Worm (Caenorhabditis elegans) whole organism, mixed stage, embryonic: ENCODE results near the gene C18E9.2.

ENCODE experiments used
- M03D4.4 ChIP-seq: sonication (generic microtip); optimal IDR thresholded peaks from 2 replicates; lab custom pipeline; 2017; ENCODE audit warnings: mild to moderate bottlenecking, missing genetic modification characterization, missing compliant biosample characterization
- blmp-1 ChIP-seq: fragments of 150-350 bp; optimal IDR thresholded peaks from 2 replicates; lab custom pipeline; 2014; ENCODE audit warnings: missing biosample characterization, missing genetic modification characterization
- ces-1 ChIP-seq: fragments of 150-350 bp; optimal IDR thresholded peaks from 2 replicates; lab custom pipeline; 2014; ENCODE audit warnings: missing biosample characterization, missing genetic modification reagents, missing genetic modification characterization
- ham-2 ChIP-seq: fragments of 200-800 bp; sonication (Bioruptor generic); optimal IDR thresholded peaks from 2 replicates; lab custom pipeline; 2018; ENCODE audit warnings: mild to moderate bottlenecking, missing genetic modification characterization, missing compliant biosample characterization
- mep-1 ChIP-seq: fragments of 150-350 bp; optimal IDR thresholded peaks from 2 replicates; lab custom pipeline; 2017; ENCODE audit warnings: missing biosample characterization, missing genetic modification reagents, missing genetic modification characterization, inconsistent platforms
- nhr-12 ChIP-seq: fragments of 150-350 bp; optimal IDR thresholded peaks from 2 replicates; lab custom pipeline; 2014; ENCODE audit warnings: missing biosample characterization, missing genetic modification characterization
- pha-4 ChIP-seq: fragments of 150-350 bp; optimal IDR thresholded peaks from 2 replicates; lab custom pipeline; 2018; ENCODE audit warnings: missing biosample characterization, missing genetic modification reagents, missing genetic modification characterization
- snpc-4 ChIP-seq: fragments of 150-350 bp; optimal IDR thresholded peaks from 2 replicates; lab custom pipeline; 2014; ENCODE audit warnings: missing biosample characterization, missing genetic modification characterization
- unc-39 ChIP-seq: fragments of 150-350 bp; optimal IDR thresholded peaks from 2 replicates; lab custom pipeline; 2014; ENCODE audit warnings: missing biosample characterization, missing genetic modification characterization
- unc-62 ChIP-seq: fragments of 150-350 bp; optimal IDR thresholded peaks from 2 replicates; lab custom pipeline; 2014; ENCODE audit warnings: missing biosample characterization, missing genetic modification reagents, missing genetic modification characterization
- ztf-11 ChIP-seq: fragments of 150-350 bp; optimal IDR thresholded peaks from 2 replicates; lab custom pipeline; 2014; ENCODE audit warnings: missing biosample characterization, missing genetic modification characterization

DNA sequence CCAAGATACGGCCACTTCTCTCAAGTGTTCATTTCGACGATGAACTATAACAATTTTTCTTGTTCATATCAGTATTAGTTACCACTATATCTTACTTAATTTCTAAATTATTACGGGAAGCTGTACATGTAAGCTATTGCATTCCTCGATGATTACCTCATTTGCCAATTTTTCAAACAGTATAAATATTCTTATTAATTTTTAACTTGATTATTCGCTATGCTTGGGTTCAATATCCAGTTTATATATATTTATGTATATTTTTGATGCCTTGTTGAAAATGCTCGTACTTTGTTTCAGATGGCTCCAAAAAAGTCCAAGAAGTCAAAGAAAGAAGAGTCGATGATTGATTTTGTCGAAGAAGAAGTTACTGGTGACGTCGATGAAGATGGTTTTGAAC lies 29.5 kb downstream of the C18E9.2 start, which contains the start of gene F44G4.1:
- TF ChIP-seq nhr-12 (no peak), pha-4 (tag; lab: Kevin White, UChicago) (no peak), ces-1 (GFP tag; lab: Kevin White, UChicago) (no peak), M03D4.4 (tag; lab: Kevin White, UChicago) (no peak), ztf-11 (tag; lab: Kevin White, UChicago) (no peak), snpc-4 (tag; lab: Kevin White, UChicago) (no peak), unc-62 (GFP tag; lab: Kevin White, UChicago) (no peak), mep-1 (tag; lab: Kevin White, UChicago) (no peak), blmp-1 (tag; lab: Kevin White, UChicago) (no peak), ham-2 (no peak), unc-39 (tag; lab: Kevin White, UChicago) (no peak)
